Fruit fly (Drosophila melanogaster) S2 (cell line): Measurements from ENCODE around the gene AnxB10.
"Not testable (repeated sequence)": the region's sequence is repeated elsewhere in the genome, so short reads cannot be mapped to it uniquely, and the experiment has no call there.

Experiments used
- CG8478 ChIP-seq: fragments of >200 bp; optimal IDR thresholded peaks from 2 replicates; lab custom pipeline; 2018
- CTCF ChIP-seq, 2 experiments: fragments of >200 bp; optimal IDR thresholded peaks; 2 replicates each; lab custom pipeline; 2018

- not testable (repeated sequence) for TF ChIP-seq CG8478; CTCF (optimal IDR thresholded peaks at IDR 0.05; lab: Kevin White, UChicago)
These were observed 30.2 kb downstream of the AnxB10 start, which contains the start of gene Or19a for dm6 chrX:20143088-20143487.
